Worm (Caenorhabditis elegans): ENCODE results near the gene msi-1.

ce11 chrIII:3935808-3936207 lies 40.4 kb downstream of the msi-1 start, which contains the start of gene npl-10:
- TF ChIP-seq C34F6.9 (tag; optimal IDR thresholded peaks at IDR 0.05) (no peak), zag-1 (tag; optimal IDR thresholded peaks at IDR 0.05) (no peak), unc-62 (GFP tag; optimal IDR thresholded peaks at IDR 0.05) (no peak), lsy-2 (tag; optimal IDR thresholded peaks at IDR 0.05) (no peak), nhr-237 (tag; optimal IDR thresholded peaks at IDR 0.05) (no peak), unc-39 (tag; optimal IDR thresholded peaks at IDR 0.05) (no peak), lin-39 (tag; optimal IDR thresholded peaks at IDR 0.05) (no peak), aly-2 (tag; optimal IDR thresholded peaks at IDR 0.05) (no peak), unc-55 (GFP tag; optimal IDR thresholded peaks at IDR 0.05) (no peak), ztf-1 (GFP tag; conservative IDR thresholded peaks at IDR 0.05) (no peak), egl-27 (tag; optimal IDR thresholded peaks at IDR 0.05) (no peak)

Measured in whole organism, L2 larva.